Fruit fly (Drosophila melanogaster): ENCODE measurements around the gene Spg7.
A peak's percentile ranks its signal among the peaks of the same experiment; 100 is the strongest.

Gene Spg7

dm6 chrX:2732127-2732526 lies 34.1 kb upstream of the Spg7 start, which contains the start of the genes ttm50 and CG2712 (continued):
- TF ChIP-seq E2f1 (GFP tag; IDR thresholded peaks at IDR 0.05) = peak; percentile 33; the same call in 1 of the 2 replicates
- TF ChIP-seq dpn (GFP tag; optimal IDR thresholded peaks at IDR 0.05) = peak; percentile 21 to 52
- peak; percentile 93 for TF ChIP-seq row (GFP tag; IDR thresholded peaks at IDR 0.05)
- TF ChIP-seq amos (GFP tag; IDR thresholded peaks at IDR 0.05; ENCODE audit: partially characterized antibody) = no peak
- peak; percentile 75 for TF ChIP-seq CG9932 (GFP tag; IDR thresholded peaks at IDR 0.05)
- TF ChIP-seq CG2120 (GFP tag; optimal IDR thresholded peaks at IDR 0.05) = peak; percentile 54
- no peak for TF ChIP-seq Dad (GFP tag; optimal IDR thresholded peaks at IDR 0.05)
- TF ChIP-seq ranshi (GFP tag; IDR thresholded peaks at IDR 0.05) = peak; percentile 29; the same call in 1 of the 2 replicates
- 0 out of 2 replicates have a peak, but pooled peaks have one; percentile 40 for TF ChIP-seq CG31224 (GFP tag; IDR thresholded peaks at IDR 0.05)
- TF ChIP-seq Myb (GFP tag; optimal IDR thresholded peaks at IDR 0.05) = no peak
- TF ChIP-seq CG34376 (GFP tag; optimal IDR thresholded peaks at IDR 0.05) = peak; percentile 28
- TF ChIP-seq CG1602 (GFP tag; optimal IDR thresholded peaks at IDR 0.05) = peak; percentile 27
- TF ChIP-seq CG4404 (GFP tag; IDR thresholded peaks at IDR 0.05) = peak; percentile 60
- no peak for TF ChIP-seq Side (GFP tag; optimal IDR thresholded peaks at IDR 0.05)
- TF ChIP-seq stwl (tag; optimal IDR thresholded peaks at IDR 0.05) = peak; percentile 14
- TF ChIP-seq CG1233 (GFP tag; optimal IDR thresholded peaks at IDR 0.05) = no peak
- TF ChIP-seq bsh (GFP tag; optimal IDR thresholded peaks at IDR 0.05) = peak in 1 of 2 experiments; percentile 39
- TF ChIP-seq danr (GFP tag; IDR thresholded peaks at IDR 0.05) = 0 out of 2 replicates have a peak, but pooled peaks have one; percentile 47
- TF ChIP-seq CG14710 (tag; optimal IDR thresholded peaks at IDR 0.05) = peak; percentile 81
- no peak for TF ChIP-seq pita (GFP tag; optimal IDR thresholded peaks at IDR 0.05)
- TF ChIP-seq gem (tag; optimal IDR thresholded peaks at IDR 0.05) = no peak
- TF ChIP-seq Kr (GFP tag; optimal IDR thresholded peaks at IDR 0.05) = no peak
- no peak for TF ChIP-seq rib (GFP tag; IDR thresholded peaks at IDR 0.05)
- TF ChIP-seq CG43689 (GFP tag; IDR thresholded peaks at IDR 0.05) = no peak
- peak; percentile 57 to 93 for TF ChIP-seq crp (GFP tag; optimal IDR thresholded peaks at IDR 0.05)
- no peak for TF ChIP-seq crc (GFP tag; optimal IDR thresholded peaks at IDR 0.05)
- TF ChIP-seq Nf-YA (GFP tag; IDR thresholded peaks at IDR 0.05) = no peak
- peak; percentile 68 for TF ChIP-seq HmgZ (tag; optimal IDR thresholded peaks at IDR 0.05)
- TF ChIP-seq usp (GFP tag; optimal IDR thresholded peaks at IDR 0.05) = no peak
- peak; percentile 37 for TF ChIP-seq HLH54F (GFP tag; optimal IDR thresholded peaks at IDR 0.05)
- peak; percentile 88 for TF ChIP-seq CG9797 (GFP tag; optimal IDR thresholded peaks at IDR 0.05)
- TF ChIP-seq phol (tag; optimal IDR thresholded peaks at IDR 0.05) = peak; percentile 75
- TF ChIP-seq Gug (GFP tag; IDR thresholded peaks at IDR 0.05) = peak; percentile 30; the same call in 1 of the 4 replicates
- TF ChIP-seq Nf-YC (tag; optimal IDR thresholded peaks at IDR 0.05) = peak; percentile 65
- TF ChIP-seq ems (GFP tag; optimal IDR thresholded peaks at IDR 0.05) = no peak
- no peak for TF ChIP-seq CG17568 (GFP tag; optimal IDR thresholded peaks at IDR 0.05)
- peak; percentile 73 for TF ChIP-seq CG13424 (tag; optimal IDR thresholded peaks at IDR 0.05)
- TF ChIP-seq CG7556 (GFP tag; optimal IDR thresholded peaks at IDR 0.05) = peak; percentile 48
- no peak for TF ChIP-seq CTCF (GFP tag; optimal IDR thresholded peaks at IDR 0.05)
- TF ChIP-seq Dll (GFP tag; IDR thresholded peaks at IDR 0.05; ENCODE audit: partially characterized antibody) = 0 out of 4 replicates have a peak, but pooled peaks have one; percentile 14
- TF ChIP-seq CG12299 (tag; optimal IDR thresholded peaks at IDR 0.05) = peak; percentile 7
- TF ChIP-seq CG18476 (GFP tag; optimal IDR thresholded peaks at IDR 0.05) = peak; percentile 35
- TF ChIP-seq Ravus (GFP tag; IDR thresholded peaks at IDR 0.05) = no peak
- peak; percentile 62; the same call in 1 of the 3 replicates for TF ChIP-seq CG11093 (GFP tag; IDR thresholded peaks at IDR 0.05)
- TF ChIP-seq NFAT (GFP tag; IDR thresholded peaks at IDR 0.05) = peak; percentile 27; the same call in 1 of the 2 replicates
- TF ChIP-seq Dp (GFP tag; optimal IDR thresholded peaks at IDR 0.05) = peak; percentile 12
- peak; percentile 64 for TF ChIP-seq slbo (GFP tag; IDR thresholded peaks at IDR 0.05)
- TF ChIP-seq NC2α (GFP tag; optimal IDR thresholded peaks at IDR 0.05) = no peak
- peak; percentile 57; the same call in 1 of the 2 replicates for TF ChIP-seq ssp (GFP tag; IDR thresholded peaks at IDR 0.05)
- TF ChIP-seq HLH4C (GFP tag; IDR thresholded peaks at IDR 0.05; ENCODE audit: partially characterized antibody) = no peak
- peak; percentile 73 for TF ChIP-seq CG30403 (GFP tag; optimal IDR thresholded peaks at IDR 0.05)

Data from whole organism, embryonic.